Fruit fly (Drosophila melanogaster) whole organism, embryonic: ENCODE results near the gene CG34303.

Experiments used
- Antp ChIP-seq: fragments of 200-800 bp; sonication (Bioruptor generic); optimal IDR thresholded peaks from 3 replicates; lab custom pipeline; 2016; ENCODE audit warnings: missing biosample characterization, missing genetic modification characterization
- B-H2 ChIP-seq: fragments of 200-800 bp; sonication (Bioruptor generic); optimal IDR thresholded peaks from 2 replicates; lab custom pipeline; 2018; ENCODE audit warnings: missing biosample characterization, mild to moderate bottlenecking, missing genetic modification characterization
- CG11560 ChIP-seq: fragments of 200-800 bp; sonication (Bioruptor generic); IDR thresholded peaks from 3 replicates; pipeline ENCODE4 v1.3.6; 2022; ENCODE audit warnings: missing biosample characterization, missing genetic modification characterization
- CG11695 ChIP-seq: fragments of 200-800 bp; sonication (Bioruptor generic); IDR thresholded peaks from 3 replicates; pipeline ENCODE4 v1.3.6; 2022; ENCODE audit warnings: missing biosample characterization, missing genetic modification characterization
- CG12071 ChIP-seq: fragments of 200-800 bp; sonication (Bioruptor generic); optimal IDR thresholded peaks from 3 replicates; lab custom pipeline; 2018; ENCODE audit warnings: missing biosample characterization, mild to moderate bottlenecking, missing genetic modification characterization
- CG12219 ChIP-seq: fragments of 200-800 bp; sonication (Bioruptor generic); optimal IDR thresholded peaks from 3 replicates; lab custom pipeline; 2018; ENCODE audit warnings: missing biosample characterization, mild to moderate bottlenecking, missing genetic modification characterization
- CG12744 ChIP-seq: fragments of 200-800 bp; sonication (Bioruptor generic); optimal IDR thresholded peaks from 2 replicates; lab custom pipeline; 2016; ENCODE audit warnings: missing biosample characterization, missing genetic modification characterization
- CG17829 ChIP-seq: fragments of 200-800 bp; optimal IDR thresholded peaks from 2 replicates; lab custom pipeline; 2019; ENCODE audit warnings: missing biosample characterization, mild to moderate bottlenecking, missing genetic modification characterization, moderate library complexity
- CG1792 ChIP-seq: fragments of 200-800 bp; sonication (Bioruptor generic); optimal IDR thresholded peaks from 2 replicates; lab custom pipeline; 2016; ENCODE audit warnings: missing biosample characterization, missing genetic modification characterization
- CG2116 ChIP-seq: fragments of 200-800 bp; sonication (Bioruptor generic); optimal IDR thresholded peaks from 3 replicates; lab custom pipeline; 2018; ENCODE audit warnings: missing biosample characterization, mild to moderate bottlenecking, missing genetic modification characterization
- CG2202 ChIP-seq: fragments of 200-800 bp; sonication (Bioruptor generic); optimal IDR thresholded peaks from 2 replicates; lab custom pipeline; 2018; ENCODE audit warnings: missing biosample characterization, mild to moderate bottlenecking, missing genetic modification characterization
- CG31224 ChIP-seq: fragments of 200-800 bp; sonication (Bioruptor generic); IDR thresholded peaks from 2 replicates; pipeline ENCODE4 v1.3.6; 2022; ENCODE audit warnings: missing biosample characterization, missing genetic modification characterization
- CG31365 ChIP-seq: fragments of 200-800 bp; sonication (Bioruptor generic); optimal IDR thresholded peaks from 2 replicates; lab custom pipeline; 2018; ENCODE audit warnings: missing biosample characterization, mild to moderate bottlenecking, missing genetic modification characterization
- CG9609 ChIP-seq: fragments of 200-800 bp; sonication (Bioruptor generic); optimal IDR thresholded peaks from 3 replicates; lab custom pipeline; 2016; ENCODE audit warnings: missing biosample characterization, missing genetic modification characterization
- CG9797 ChIP-seq: fragments of 200-800 bp; sonication (Bioruptor generic); optimal IDR thresholded peaks from 3 replicates; lab custom pipeline; 2018; ENCODE audit warnings: missing biosample characterization, mild to moderate bottlenecking, missing genetic modification characterization
- CrebB ChIP-seq: fragments of 200-800 bp; sonication (Bioruptor generic); optimal IDR thresholded peaks from 3 replicates; lab custom pipeline; 2018; ENCODE audit warnings: missing biosample characterization, mild to moderate bottlenecking, missing genetic modification characterization
- Ets65A ChIP-seq: fragments of 200-800 bp; sonication (Bioruptor generic); peaks from one replicate; lab custom pipeline; 2016; ENCODE audit warnings: missing biosample characterization, missing genetic modification characterization
- GATAe ChIP-seq: fragments of 200-800 bp; sonication (Bioruptor generic); conservative IDR thresholded peaks from 2 replicates; pipeline ENCODE4 v1.3.6; 2022; ENCODE audit warnings: missing biosample characterization, missing genetic modification characterization
- Gug ChIP-seq: fragments of 200-800 bp; sonication (Bioruptor generic); IDR thresholded peaks from 4 replicates; pipeline ENCODE4 v1.3.6; 2022; ENCODE audit warnings: missing biosample characterization, missing genetic modification characterization
- HLH4C ChIP-seq: fragments of 200-800 bp; sonication (Bioruptor generic); IDR thresholded peaks from 3 replicates; pipeline ENCODE4 v1.3.6; 2022; ENCODE audit warnings: missing biosample characterization, missing genetic modification characterization; ENCODE audit not compliant: partially characterized antibody
- HLH54F ChIP-seq: fragments of 200-800 bp; sonication (Bioruptor generic); optimal IDR thresholded peaks from 3 replicates; lab custom pipeline; 2016; ENCODE audit warnings: missing biosample characterization, missing genetic modification characterization
- Myb ChIP-seq: fragments of 200-800 bp; sonication (Bioruptor generic); optimal IDR thresholded peaks from 2 replicates; lab custom pipeline; 2016; ENCODE audit warnings: missing biosample characterization, missing genetic modification characterization
- Ptx1 ChIP-seq: fragments of 200-800 bp; sonication (Bioruptor generic); IDR thresholded peaks from 2 replicates; pipeline ENCODE4 v1.3.6; 2022; ENCODE audit warnings: missing biosample characterization, missing genetic modification characterization
- Ssrp ChIP-seq: fragments of 200-800 bp; sonication (Bioruptor generic); optimal IDR thresholded peaks from 2 replicates; lab custom pipeline; 2018; ENCODE audit warnings: missing biosample characterization, mild to moderate bottlenecking, missing genetic modification characterization, moderate library complexity
- al ChIP-seq: fragments of 200-800 bp; sonication (Bioruptor generic); IDR thresholded peaks from 2 replicates; pipeline ENCODE4 v1.3.6; 2022; ENCODE audit warnings: missing biosample characterization, missing genetic modification characterization
- cwo ChIP-seq: fragments of 200-800 bp; sonication (Bioruptor generic); optimal IDR thresholded peaks from 3 replicates; lab custom pipeline; 2017; ENCODE audit warnings: missing biosample characterization, missing genetic modification characterization, mild to moderate bottlenecking, moderate library complexity, missing genetic modification reagents
- dan ChIP-seq: fragments of 200-800 bp; sonication (Bioruptor generic); IDR thresholded peaks from 2 replicates; pipeline ENCODE4 v1.3.6; 2022; ENCODE audit warnings: missing biosample characterization, missing genetic modification characterization
- disco-r ChIP-seq: fragments of 200-800 bp; sonication (Bioruptor generic); optimal IDR thresholded peaks from 2 replicates; lab custom pipeline; 2016; ENCODE audit warnings: missing biosample characterization, missing genetic modification characterization
- en ChIP-seq: fragments of 200-800 bp; sonication (Bioruptor generic); optimal IDR thresholded peaks from 2 replicates; lab custom pipeline; 2016; ENCODE audit warnings: missing biosample characterization, missing genetic modification characterization
- fd3F ChIP-seq: fragments of 200-800 bp; sonication (Bioruptor generic); optimal IDR thresholded peaks from 2 replicates; lab custom pipeline; 2018; ENCODE audit warnings: missing biosample characterization, mild to moderate bottlenecking, missing genetic modification characterization, moderate library complexity
- gsb ChIP-seq: fragments of 200-800 bp; sonication (Bioruptor generic); IDR thresholded peaks from 2 replicates; pipeline ENCODE4 v1.3.6; 2022; ENCODE audit warnings: missing biosample characterization, missing genetic modification characterization
- jumu ChIP-seq: fragments of 200-800 bp; sonication (Bioruptor generic); optimal IDR thresholded peaks from 3 replicates; lab custom pipeline; 2016; ENCODE audit warnings: missing biosample characterization, missing genetic modification characterization
- lbe ChIP-seq: fragments of 200-800 bp; sonication (Bioruptor generic); optimal IDR thresholded peaks from 2 replicates; lab custom pipeline; 2016; ENCODE audit warnings: missing biosample characterization, mild to moderate bottlenecking, missing genetic modification characterization
- maf-S ChIP-seq: fragments of 200-800 bp; sonication (Bioruptor generic); optimal IDR thresholded peaks from 2 replicates; lab custom pipeline; 2016; ENCODE audit warnings: missing biosample characterization, missing genetic modification characterization
- nau ChIP-seq: fragments of 200-800 bp; sonication (Bioruptor generic); optimal IDR thresholded peaks from 3 replicates; lab custom pipeline; 2017; ENCODE audit warnings: missing biosample characterization, mild to moderate bottlenecking, missing genetic modification characterization, missing genetic modification reagents
- nerfin-1 ChIP-seq: fragments of 200-800 bp; sonication (Bioruptor generic); optimal IDR thresholded peaks from 3 replicates; lab custom pipeline; 2019; ENCODE audit warnings: missing biosample characterization, mild to moderate bottlenecking, missing genetic modification characterization, moderate library complexity
- onecut ChIP-seq: fragments of 200-800 bp; sonication (Bioruptor generic); IDR thresholded peaks from 2 replicates; pipeline ENCODE4 v1.3.6; 2022; ENCODE audit warnings: missing biosample characterization, missing genetic modification characterization
- pho ChIP-seq: fragments of 200-800 bp; sonication (Bioruptor generic); optimal IDR thresholded peaks from 2 replicates; lab custom pipeline; 2016; ENCODE audit warnings: missing biosample characterization, missing genetic modification characterization
- sd ChIP-seq: fragments of 200-800 bp; sonication (Bioruptor generic); optimal IDR thresholded peaks from 3 replicates; lab custom pipeline; 2018; ENCODE audit warnings: missing biosample characterization, mild to moderate bottlenecking, missing genetic modification characterization, moderate library complexity
- tin ChIP-seq: fragments of 200-800 bp; sonication (Bioruptor generic); optimal IDR thresholded peaks from 3 replicates; lab custom pipeline; 2016; ENCODE audit warnings: missing biosample characterization, missing genetic modification characterization
- trem ChIP-seq: fragments of 200-800 bp; optimal IDR thresholded peaks from 3 replicates; lab custom pipeline; 2019; ENCODE audit warnings: missing biosample characterization, mild to moderate bottlenecking, missing genetic modification characterization, moderate library complexity
- yki ChIP-seq: fragments of >200 bp; optimal IDR thresholded peaks from 3 replicates; lab custom pipeline; 2018
- zf30C ChIP-seq: fragments of 200-800 bp; sonication (Bioruptor generic); optimal IDR thresholded peaks from 3 replicates; lab custom pipeline; 2018; ENCODE audit warnings: missing biosample characterization, mild to moderate bottlenecking, missing genetic modification characterization
- zfh1 ChIP-seq: fragments of 200-800 bp; sonication (Bioruptor generic); IDR thresholded peaks from 3 replicates; pipeline ENCODE4 v1.3.6; 2022; ENCODE audit warnings: missing biosample characterization, missing genetic modification characterization

Gene CG34303

dm6 chr3R:10130091-10130490 is 21.6 kb downstream of the CG34303 start (continued):
- TF ChIP-seq nerfin-1 (tag; lab: Kevin White, UChicago), result no peak
- TF ChIP-seq CG11695 (GFP tag; lab: Robert Waterston, UW), result peak; percentile 83
- peak; percentile 55; the same call in 1 of the 3 replicates for TF ChIP-seq zfh1
- peak; percentile 51; the same call in 1 of the 2 replicates for TF ChIP-seq al (GFP tag; lab: Robert Waterston, UW)
- TF ChIP-seq Ets65A (GFP tag; lab: Kevin White, UChicago), result no peak
- no peak for TF ChIP-seq zf30C (GFP tag; lab: Kevin White, UChicago)
- peak; percentile 8 for TF ChIP-seq Myb (GFP tag; lab: Kevin White, UChicago)
- no peak for TF ChIP-seq HLH4C
- TF ChIP-seq gsb (GFP tag; lab: Robert Waterston, UW), result 0 out of 2 replicates have a peak, but pooled peaks have one; percentile 17
- no peak for TF ChIP-seq jumu (GFP tag; lab: Kevin White, UChicago)
- TF ChIP-seq CG2116 (GFP tag; lab: Kevin White, UChicago), result peak; percentile 10
- no peak for TF ChIP-seq yki
- no peak for TF ChIP-seq CG2202
- no peak for TF ChIP-seq GATAe (GFP tag; lab: Robert Waterston, UW)
- TF ChIP-seq HLH54F (GFP tag; lab: Kevin White, UChicago), result peak; percentile 2
- TF ChIP-seq CrebB (tag; lab: Kevin White, UChicago), result no peak
- TF ChIP-seq B-H2 (GFP tag; lab: Kevin White, UChicago), result no peak
- TF ChIP-seq disco-r, result no peak
- no peak for TF ChIP-seq lbe (GFP tag; lab: Kevin White, UChicago)
- no peak for TF ChIP-seq CG9609 (GFP tag; lab: Kevin White, UChicago)
- no peak for TF ChIP-seq maf-S (GFP tag; lab: Kevin White, UChicago)
- no peak; the same call in 1 of the 2 replicates for TF ChIP-seq onecut (GFP tag; lab: Robert Waterston, UW)
- TF ChIP-seq CG12071 (GFP tag; lab: Kevin White, UChicago), result no peak
- TF ChIP-seq cwo, result peak; percentile 64
- TF ChIP-seq sd, result peak; percentile 16
- TF ChIP-seq CG31224 (GFP tag; lab: Robert Waterston, UW), result no peak
- no peak for TF ChIP-seq CG1792
- TF ChIP-seq fd3F (GFP tag; lab: Kevin White, UChicago), result peak; percentile 51
- TF ChIP-seq CG9797, result no peak
- TF ChIP-seq CG31365 (tag; lab: Kevin White, UChicago), result no peak
- TF ChIP-seq Ssrp, result peak; percentile 43
- TF ChIP-seq CG11560 (tag; lab: Robert Waterston, UW), result peak; percentile 25; the same call in 1 of the 3 replicates
- TF ChIP-seq trem (tag; lab: Kevin White, UChicago), result peak; percentile 22
- TF ChIP-seq Ptx1, result peak; percentile 80
- peak; percentile 6 for TF ChIP-seq pho (GFP tag; lab: Kevin White, UChicago)
- TF ChIP-seq Gug (GFP tag; lab: Robert Waterston, UW), result peak; percentile 14; the same call in 1 of the 4 replicates
- TF ChIP-seq CG12219 (GFP tag; lab: Kevin White, UChicago), result peak; percentile 21
- TF ChIP-seq CG12744 (GFP tag; lab: Kevin White, UChicago), result peak; percentile 36
- TF ChIP-seq tin (GFP tag; lab: Kevin White, UChicago), result peak; percentile 34
- TF ChIP-seq CG17829 (tag; lab: Kevin White, UChicago), result peak; percentile 62
- TF ChIP-seq nau (GFP tag; lab: Kevin White, UChicago), result no peak
- no peak for TF ChIP-seq dan (GFP tag; lab: Robert Waterston, UW)
- peak; percentile 1 for TF ChIP-seq Antp (GFP tag; lab: Kevin White, UChicago)
- TF ChIP-seq en, result no peak
